Worm (Caenorhabditis elegans) whole organism, mixed stage, embryonic: Measurements from ENCODE around the gene Y73C8B.2.

Source experiments
- bed-3 ChIP-seq: fragments of 200-800 bp; sonication (Bioruptor generic); optimal IDR thresholded peaks from 3 replicates; lab custom pipeline; 2018; ENCODE audit warnings: mild to moderate bottlenecking, missing genetic modification characterization, moderate library complexity, missing compliant biosample characterization
- blmp-1 ChIP-seq: fragments of 150-350 bp; optimal IDR thresholded peaks from 2 replicates; lab custom pipeline; 2014; ENCODE audit warnings: missing biosample characterization, missing genetic modification characterization
- ceh-39 ChIP-seq: fragments of 150-350 bp; optimal IDR thresholded peaks from 2 replicates; lab custom pipeline; 2014; ENCODE audit warnings: missing biosample characterization, missing genetic modification characterization
- cnd-1 ChIP-seq: fragments of 200-800 bp; sonication (Bioruptor generic); optimal IDR thresholded peaks from 2 replicates; lab custom pipeline; 2018; ENCODE audit warnings: mild to moderate bottlenecking, missing genetic modification characterization, missing compliant biosample characterization
- drap-1 ChIP-seq: fragments of 200-800 bp; sonication (Bioruptor generic); optimal IDR thresholded peaks from 3 replicates; lab custom pipeline; 2018; ENCODE audit warnings: mild to moderate bottlenecking, missing genetic modification characterization, missing compliant biosample characterization
- elt-1 ChIP-seq: sonication (generic microtip); optimal IDR thresholded peaks from 2 replicates; lab custom pipeline; 2017; ENCODE audit warnings: missing genetic modification characterization, mild to moderate bottlenecking, missing compliant biosample characterization, antibody characterized with exemption, moderate library complexity, borderline replicate concordance; ENCODE audit not compliant: insufficient read depth
- flh-1 ChIP-seq: fragments of 200-800 bp; sonication (Bioruptor generic); optimal IDR thresholded peaks from 2 replicates; lab custom pipeline; 2018; ENCODE audit warnings: mild to moderate bottlenecking, missing genetic modification characterization, moderate library complexity, missing compliant biosample characterization
- ham-2 ChIP-seq: fragments of 200-800 bp; sonication (Bioruptor generic); optimal IDR thresholded peaks from 2 replicates; lab custom pipeline; 2018; ENCODE audit warnings: mild to moderate bottlenecking, missing genetic modification characterization, missing compliant biosample characterization
- hlh-1 ChIP-seq: fragments of 150-350 bp; optimal IDR thresholded peaks from 2 replicates; lab custom pipeline; 2014; ENCODE audit warnings: missing biosample characterization, missing genetic modification reagents, missing genetic modification characterization
- lin-13 ChIP-seq: fragments of 150-350 bp; optimal IDR thresholded peaks from 2 replicates; lab custom pipeline; 2014; ENCODE audit warnings: missing biosample characterization, missing genetic modification characterization
- mab-5 ChIP-seq: fragments of 150-350 bp; optimal IDR thresholded peaks from 2 replicates; lab custom pipeline; 2014; ENCODE audit warnings: missing biosample characterization, missing genetic modification characterization
- mep-1 ChIP-seq: fragments of 150-350 bp; optimal IDR thresholded peaks from 2 replicates; lab custom pipeline; 2017; ENCODE audit warnings: missing biosample characterization, missing genetic modification reagents, missing genetic modification characterization, inconsistent platforms
- mls-2 ChIP-seq: sonication (generic microtip); optimal IDR thresholded peaks from 2 replicates; lab custom pipeline; 2016; ENCODE audit warnings: mild to moderate bottlenecking, missing genetic modification characterization, moderate library complexity, missing compliant biosample characterization
- nhr-12 ChIP-seq: fragments of 150-350 bp; optimal IDR thresholded peaks from 2 replicates; lab custom pipeline; 2014; ENCODE audit warnings: missing biosample characterization, missing genetic modification characterization
- nhr-2 ChIP-seq: fragments of 150-350 bp; optimal IDR thresholded peaks from 2 replicates; lab custom pipeline; 2014; ENCODE audit warnings: missing biosample characterization, missing genetic modification characterization
- nhr-237 ChIP-seq: fragments of 150-350 bp; optimal IDR thresholded peaks from 2 replicates; lab custom pipeline; 2014; ENCODE audit warnings: missing biosample characterization, missing genetic modification characterization
- nhr-76 ChIP-seq: sonication (generic microtip); optimal IDR thresholded peaks from 2 replicates; lab custom pipeline; 2017; ENCODE audit warnings: missing biosample characterization, missing genetic modification characterization
- pha-4 ChIP-seq: fragments of 150-350 bp; optimal IDR thresholded peaks from 2 replicates; lab custom pipeline; 2018; ENCODE audit warnings: missing biosample characterization, missing genetic modification reagents, missing genetic modification characterization
- sem-2 ChIP-seq: fragments of 200-800 bp; sonication (Bioruptor generic); optimal IDR thresholded peaks from 2 replicates; lab custom pipeline; 2018; ENCODE audit warnings: mild to moderate bottlenecking, missing genetic modification characterization, missing compliant biosample characterization
- tbx-8 ChIP-seq: fragments of 200-800 bp; sonication (Bioruptor generic); optimal IDR thresholded peaks from 2 replicates; lab custom pipeline; 2018; ENCODE audit warnings: mild to moderate bottlenecking, missing genetic modification characterization, moderate library complexity, missing compliant biosample characterization
- unc-120 ChIP-seq: sonication (generic microtip); optimal IDR thresholded peaks from 2 replicates; lab custom pipeline; 2017; ENCODE audit warnings: missing genetic modification characterization, missing compliant biosample characterization; ENCODE audit not compliant: poor library complexity, severe bottlenecking

Gene Y73C8B.2

ce11 chrV:3151862-3152261, 42.9 kb downstream of the Y73C8B.2 start, which contains the start of gene srab-6:
Gene srab-6, minus strand, starts transcription at chrV:3151962.
- TF ChIP-seq nhr-12 (tag; lab: Kevin White, UChicago) (no peak), flh-1 (no peak), ceh-39 (no peak), blmp-1 (tag; lab: Kevin White, UChicago) (no peak), elt-1 (tag; lab: Kevin White, UChicago) (no peak), cnd-1 (tag; lab: Kevin White, UChicago) (no peak), pha-4 (tag; lab: Kevin White, UChicago) (no peak), lin-13 (tag; lab: Kevin White, UChicago) (no peak), tbx-8 (no peak)

ce11 chrV:3149910-3150428, 44.8 kb downstream of the Y73C8B.2 start:
- TF ChIP-seq pha-4 (tag; lab: Kevin White, UChicago), result no peak
- TF ChIP-seq mep-1 (tag; lab: Kevin White, UChicago), result no peak
- no peak for TF ChIP-seq cnd-1 (tag; lab: Kevin White, UChicago)
- no peak for TF ChIP-seq ham-2
- no peak for TF ChIP-seq bed-3 (GFP tag; lab: Kevin White, UChicago)
- TF ChIP-seq sem-2, result no peak
- TF ChIP-seq hlh-1 (tag; lab: Kevin White, UChicago), result no peak
- TF ChIP-seq unc-120 (tag; lab: Kevin White, UChicago), result no peak
- TF ChIP-seq nhr-12 (tag; lab: Kevin White, UChicago), result no peak
- TF ChIP-seq elt-1 (tag; lab: Kevin White, UChicago), result no peak

- no peak for TF ChIP-seq pha-4 (tag; lab: Kevin White, UChicago)
- no peak for TF ChIP-seq nhr-237 (tag; lab: Kevin White, UChicago)
- no peak for TF ChIP-seq nhr-2 (tag; lab: Kevin White, UChicago)
- TF ChIP-seq mab-5 (tag; lab: Kevin White, UChicago), result no peak
- no peak for TF ChIP-seq mls-2 (tag; lab: Kevin White, UChicago)
- TF ChIP-seq cnd-1 (tag; lab: Kevin White, UChicago), result no peak
- no peak for TF ChIP-seq unc-120 (tag; lab: Kevin White, UChicago)
- TF ChIP-seq blmp-1 (tag; lab: Kevin White, UChicago), result no peak
- TF ChIP-seq drap-1, result no peak
- no peak for TF ChIP-seq bed-3 (GFP tag; lab: Kevin White, UChicago)
- no peak for TF ChIP-seq mep-1 (tag; lab: Kevin White, UChicago)
- no peak for TF ChIP-seq elt-1 (tag; lab: Kevin White, UChicago)
- TF ChIP-seq nhr-12 (tag; lab: Kevin White, UChicago), result no peak
Measured at ce11 chrV:3146932-3147331, 47.9 kb downstream of the Y73C8B.2 start, which contains the start of gene srab-11. Gene srab-11, minus strand, starts transcription at chrV:3147032.

ce11 chrV:3145241-3145640, 49.6 kb downstream of the Y73C8B.2 start:
- TF ChIP-seq sem-2, result no peak
- no peak for TF ChIP-seq elt-1 (tag; lab: Kevin White, UChicago)
- no peak for TF ChIP-seq pha-4 (tag; lab: Kevin White, UChicago)
- TF ChIP-seq, all 35 proteins: peak for 0

ce11 chrV:3144494-3144893, 50.3 kb downstream of the Y73C8B.2 start, which contains the start of gene srab-10:
Gene srab-10, minus strand, starts transcription at chrV:3144594.
- TF ChIP-seq nhr-12 (tag; lab: Kevin White, UChicago) (no peak), nhr-76 (no peak)
